Worm (Caenorhabditis elegans): ENCODE results near the gene C01G10.6.

DNA sequence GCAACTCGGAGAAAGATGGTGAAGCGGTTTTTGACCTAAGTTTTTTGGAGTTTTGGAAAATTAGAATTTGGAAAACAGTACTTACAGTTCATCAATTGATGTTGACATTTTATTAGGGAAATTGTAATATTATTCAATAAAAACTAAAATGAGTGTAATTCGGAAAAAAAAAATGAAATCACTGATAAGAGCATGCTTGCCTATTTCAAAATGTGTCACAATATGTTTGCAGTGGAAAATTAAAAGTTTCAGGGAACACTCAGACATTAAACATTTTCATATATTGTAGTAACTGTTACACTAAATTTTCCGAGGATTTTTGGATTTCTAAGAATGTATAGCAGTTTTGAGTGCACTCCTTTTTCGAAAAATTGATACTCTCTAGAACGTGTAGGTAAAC, 35.1 kb upstream of the C01G10.6 start, which contains the start of the genes fbxa-82 and C25D7.5:
- TF ChIP-seq Y95B8A.8 (GFP tag; IDR thresholded peaks at IDR 0.05), result no peak
- TF ChIP-seq snpc-1.3 (tag; optimal IDR thresholded peaks at IDR 0.05; ENCODE audit: insufficient read depth), result no peak
- TF ChIP-seq nhr-90 (tag; optimal IDR thresholded peaks at IDR 0.05), result no peak

All from whole organism, young adult.